Worm (Caenorhabditis elegans): Measurements from ENCODE around the gene flh-2.

DNA sequence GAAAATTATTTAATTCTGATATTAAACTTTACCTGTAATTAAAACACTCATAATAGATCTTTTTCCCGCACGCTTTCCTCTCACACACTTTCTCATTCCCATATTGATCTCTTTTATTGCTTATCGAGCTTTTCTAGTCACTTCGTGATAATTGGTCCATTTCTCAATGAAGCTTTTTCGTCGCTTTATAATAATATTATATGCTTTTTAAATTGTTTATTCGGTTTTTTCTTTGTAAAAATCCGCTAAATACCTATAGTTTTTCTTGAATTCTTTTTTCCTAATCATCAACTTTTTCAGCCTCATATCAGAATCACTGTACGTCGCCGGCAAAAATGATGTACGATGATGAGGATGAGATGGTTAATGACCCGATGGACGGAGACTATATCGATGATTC, 12.7 kb upstream of the flh-2 start, which contains the start of gene rpb-2:
- no peak for TF ChIP-seq him-1 (tag; optimal IDR thresholded peaks at IDR 0.05)
- TF ChIP-seq W03F9.2 (tag; optimal IDR thresholded peaks at IDR 0.05): no peak

Data from whole organism, L4/young adult.